Worm (Caenorhabditis elegans): ENCODE results near the gene ndnf-1.

ndnf-1 gene

DNA sequence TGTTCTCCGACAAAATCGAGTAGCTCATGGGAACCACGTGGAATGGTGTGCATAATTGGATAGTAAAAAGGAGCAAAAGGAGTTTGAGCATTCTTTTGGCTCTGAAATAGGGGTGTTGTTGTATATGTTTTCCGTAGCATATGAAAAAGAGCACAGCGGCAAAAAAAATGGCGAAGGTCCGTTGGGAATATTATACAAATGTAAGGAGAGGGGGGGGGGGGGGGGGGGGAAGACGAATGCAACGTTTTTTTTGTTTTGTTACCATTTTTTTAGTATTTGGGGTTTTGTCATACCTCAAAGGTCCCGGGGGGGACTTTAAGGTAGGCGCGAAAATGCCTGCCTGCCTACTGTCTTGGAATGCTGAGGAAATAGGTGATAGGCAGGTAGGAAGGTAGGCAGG is at the start of gene ndnf-1:
TSS of gene ndnf-1 (minus strand) at position 101 of the 400 bp plus-strand sequence.
- no peak for TF ChIP-seq ztf-29 (GFP tag; IDR thresholded peaks at IDR 0.05)
- no peak for TF ChIP-seq klf-2 (GFP tag; conservative IDR thresholded peaks at IDR 0.05)
- TF ChIP-seq med-1 (GFP tag; optimal IDR thresholded peaks at IDR 0.05; ENCODE audit: insufficient read depth): no peak
- TF ChIP-seq flt-1 (GFP tag; IDR thresholded peaks at IDR 0.05): no peak
- no peak for TF ChIP-seq cog-1 (tag; optimal IDR thresholded peaks at IDR 0.05)
- TF ChIP-seq tab-1 (GFP tag; IDR thresholded peaks at IDR 0.05): no peak
- no peak for TF ChIP-seq ref-1 (GFP tag; conservative IDR thresholded peaks at IDR 0.05)
- no peak for TF ChIP-seq ztf-23 (GFP tag; IDR thresholded peaks at IDR 0.05)
- TF ChIP-seq T22C8.4 (GFP tag; IDR thresholded peaks at IDR 0.05): no peak

DNA sequence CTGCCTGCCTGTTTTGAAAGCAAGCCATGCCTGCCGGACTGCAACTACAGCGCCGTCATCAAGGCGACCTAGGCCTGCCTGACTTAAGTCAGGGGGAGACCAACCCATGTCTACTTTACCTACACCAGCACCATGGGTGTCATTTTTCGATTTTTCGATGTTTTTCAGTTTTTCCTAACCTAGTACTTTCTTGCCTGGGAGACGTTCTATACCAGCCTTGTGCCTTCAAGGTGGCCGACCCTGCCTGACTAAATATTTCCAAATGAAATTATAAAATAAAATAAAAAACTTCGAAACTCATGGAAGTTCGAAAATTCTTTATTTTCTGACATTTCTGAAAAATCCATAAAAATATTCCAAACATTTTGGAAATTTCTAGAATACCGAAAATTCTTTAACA is 48.1 kb upstream of the ndnf-1 start:
- TF ChIP-seq med-1 (GFP tag; optimal IDR thresholded peaks at IDR 0.05; ENCODE audit: insufficient read depth): no peak
- no peak for TF ChIP-seq T22C8.4 (GFP tag; IDR thresholded peaks at IDR 0.05)
- TF ChIP-seq tab-1 (GFP tag; IDR thresholded peaks at IDR 0.05): no peak
- no peak for TF ChIP-seq klf-2 (GFP tag; conservative IDR thresholded peaks at IDR 0.05)
- no peak for TF ChIP-seq ztf-29 (GFP tag; IDR thresholded peaks at IDR 0.05)
- no peak for TF ChIP-seq ref-1 (GFP tag; conservative IDR thresholded peaks at IDR 0.05)
- TF ChIP-seq flt-1 (GFP tag; IDR thresholded peaks at IDR 0.05): no peak
- no peak for TF ChIP-seq cog-1 (tag; optimal IDR thresholded peaks at IDR 0.05)
- no peak for TF ChIP-seq ztf-23 (GFP tag; IDR thresholded peaks at IDR 0.05)

DNA sequence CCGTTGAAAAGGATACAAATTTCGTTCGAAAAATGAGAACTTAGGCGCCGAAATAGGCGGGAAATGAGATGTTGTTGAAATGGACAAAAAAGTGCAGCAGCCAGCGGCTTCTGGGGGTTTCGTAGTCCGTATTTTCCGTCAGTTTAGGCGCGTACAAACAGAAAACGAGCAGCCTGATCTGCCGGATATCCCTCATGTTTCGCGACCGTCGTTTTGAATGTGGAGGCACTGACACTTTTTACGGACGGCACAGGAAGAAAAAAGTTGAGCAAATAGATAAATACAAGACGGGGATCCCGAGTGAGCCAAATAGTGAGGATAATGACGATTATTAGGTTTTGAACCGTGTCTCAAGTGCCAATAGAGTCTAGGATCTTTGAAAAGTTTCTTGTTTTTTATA is 47.5 kb upstream of the ndnf-1 start, which contains the start of gene Y67D8C.22:
TSS of gene Y67D8C.22 (minus strand) at position 101 of the 400 bp plus-strand sequence.
- no peak for TF ChIP-seq flt-1 (GFP tag; IDR thresholded peaks at IDR 0.05)
- no peak for TF ChIP-seq tab-1 (GFP tag; IDR thresholded peaks at IDR 0.05)
- no peak for TF ChIP-seq ztf-23 (GFP tag; IDR thresholded peaks at IDR 0.05)
- no peak for TF ChIP-seq ztf-29 (GFP tag; IDR thresholded peaks at IDR 0.05)
- TF ChIP-seq T22C8.4 (GFP tag; IDR thresholded peaks at IDR 0.05): no peak
- TF ChIP-seq ref-1 (GFP tag; conservative IDR thresholded peaks at IDR 0.05): no peak

DNA sequence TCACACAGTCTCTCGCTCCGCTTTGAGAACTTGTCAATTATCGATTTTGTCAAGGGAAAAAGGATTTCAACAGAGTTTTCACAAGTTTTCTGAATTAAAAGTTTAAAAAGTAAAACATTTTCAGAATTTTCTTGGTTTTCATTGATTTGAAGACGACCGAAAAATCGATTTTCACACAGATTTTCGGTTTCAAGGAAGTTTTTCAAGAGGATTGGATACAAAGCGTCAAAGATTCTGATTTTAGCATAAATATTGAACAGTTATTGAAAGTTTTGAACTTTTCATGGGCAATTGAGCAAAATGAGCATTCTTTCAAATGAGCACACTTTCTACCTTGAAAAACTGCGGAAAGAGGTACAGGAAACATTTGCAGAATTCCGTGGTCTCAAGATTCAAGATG is 43.3 kb upstream of the ndnf-1 start, which contains the start of gene Y67D8C.2:
TSS of gene Y67D8C.2 (plus strand) at position 301 of the 400 bp plus-strand sequence.
- TF ChIP-seq T22C8.4 (GFP tag; IDR thresholded peaks at IDR 0.05): 0 out of 2 replicates have a peak, but pooled peaks have one; percentile 15
- TF ChIP-seq ztf-29 (GFP tag; IDR thresholded peaks at IDR 0.05): no peak

DNA sequence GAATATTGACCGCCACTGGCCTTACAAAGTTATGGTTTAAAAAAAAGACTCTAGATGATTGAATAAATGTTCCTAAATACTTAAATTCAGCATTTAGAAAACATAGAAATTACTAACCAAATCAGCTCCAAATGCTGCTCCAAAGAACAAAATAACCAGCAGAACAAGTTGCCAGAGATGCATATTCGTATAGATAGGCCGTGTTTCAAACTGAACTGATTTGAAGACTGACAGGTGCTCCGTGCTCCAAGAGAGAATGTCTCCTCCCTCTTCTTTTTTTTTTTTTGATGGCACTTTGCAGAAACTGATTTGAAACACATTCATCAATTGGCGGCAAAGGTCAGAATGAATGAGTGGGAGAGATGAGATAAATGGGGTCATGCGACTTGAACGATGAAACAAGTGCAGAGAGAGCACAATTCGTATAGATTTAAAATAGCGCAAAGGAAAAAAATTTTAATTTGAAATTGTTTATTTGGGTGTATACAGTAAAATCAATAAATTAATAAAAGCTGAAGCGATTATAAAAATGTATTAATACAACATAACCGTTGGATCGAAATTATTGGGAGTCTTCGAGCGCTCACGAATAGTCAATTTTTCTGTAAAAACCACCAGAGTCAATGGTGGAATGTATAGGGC is 41.0 kb upstream of the ndnf-1 start, which contains the start of gene cpg-9:
TSS of gene cpg-9 (minus strand) at position 592 of the 642 bp plus-strand sequence.
- TF ChIP-seq ztf-29 (GFP tag; IDR thresholded peaks at IDR 0.05): no peak
- no peak for TF ChIP-seq klf-2 (GFP tag; conservative IDR thresholded peaks at IDR 0.05)
- TF ChIP-seq flt-1 (GFP tag; IDR thresholded peaks at IDR 0.05): no peak
- TF ChIP-seq tab-1 (GFP tag; IDR thresholded peaks at IDR 0.05): no peak
- no peak for TF ChIP-seq cog-1 (tag; optimal IDR thresholded peaks at IDR 0.05)
- no peak for TF ChIP-seq T22C8.4 (GFP tag; IDR thresholded peaks at IDR 0.05)
- TF ChIP-seq ref-1 (GFP tag; conservative IDR thresholded peaks at IDR 0.05): no peak
- TF ChIP-seq ztf-23 (GFP tag; IDR thresholded peaks at IDR 0.05): no peak
- no peak for TF ChIP-seq med-1 (GFP tag; optimal IDR thresholded peaks at IDR 0.05; ENCODE audit: insufficient read depth)

DNA sequence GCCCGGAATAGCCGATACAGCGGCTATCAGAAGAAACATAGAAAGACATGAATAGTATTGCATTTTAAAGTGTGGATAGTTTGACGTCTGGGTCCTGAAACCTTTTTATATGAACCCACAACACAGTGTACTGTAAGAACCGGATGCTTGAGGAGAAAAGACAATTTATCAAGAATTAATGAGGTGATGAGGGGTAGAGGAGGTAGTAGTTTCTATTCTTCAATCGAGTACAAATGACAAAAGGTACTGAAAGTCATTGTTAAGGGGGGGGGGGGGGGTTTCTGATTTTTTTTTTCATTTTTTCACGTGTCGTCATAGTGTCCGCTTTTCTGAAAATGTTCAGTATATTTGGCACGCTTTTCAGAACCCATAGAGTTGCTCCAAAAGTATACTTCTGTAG is 38.1 kb upstream of the ndnf-1 start, which contains the start of gene Y67D8C.7:
TSS of gene Y67D8C.7 (minus strand) at position 101 of the 400 bp plus-strand sequence.
- TF ChIP-seq ref-1 (GFP tag; conservative IDR thresholded peaks at IDR 0.05): no peak
- TF ChIP-seq ztf-23 (GFP tag; IDR thresholded peaks at IDR 0.05): no peak
- TF ChIP-seq flt-1 (GFP tag; IDR thresholded peaks at IDR 0.05): no peak
- TF ChIP-seq med-1 (GFP tag; optimal IDR thresholded peaks at IDR 0.05; ENCODE audit: insufficient read depth): no peak
- TF ChIP-seq klf-2 (GFP tag; conservative IDR thresholded peaks at IDR 0.05): no peak
- TF ChIP-seq ztf-29 (GFP tag; IDR thresholded peaks at IDR 0.05): no peak
- TF ChIP-seq tab-1 (GFP tag; IDR thresholded peaks at IDR 0.05): no peak
- no peak for TF ChIP-seq cog-1 (tag; optimal IDR thresholded peaks at IDR 0.05)
- TF ChIP-seq T22C8.4 (GFP tag; IDR thresholded peaks at IDR 0.05): no peak

DNA sequence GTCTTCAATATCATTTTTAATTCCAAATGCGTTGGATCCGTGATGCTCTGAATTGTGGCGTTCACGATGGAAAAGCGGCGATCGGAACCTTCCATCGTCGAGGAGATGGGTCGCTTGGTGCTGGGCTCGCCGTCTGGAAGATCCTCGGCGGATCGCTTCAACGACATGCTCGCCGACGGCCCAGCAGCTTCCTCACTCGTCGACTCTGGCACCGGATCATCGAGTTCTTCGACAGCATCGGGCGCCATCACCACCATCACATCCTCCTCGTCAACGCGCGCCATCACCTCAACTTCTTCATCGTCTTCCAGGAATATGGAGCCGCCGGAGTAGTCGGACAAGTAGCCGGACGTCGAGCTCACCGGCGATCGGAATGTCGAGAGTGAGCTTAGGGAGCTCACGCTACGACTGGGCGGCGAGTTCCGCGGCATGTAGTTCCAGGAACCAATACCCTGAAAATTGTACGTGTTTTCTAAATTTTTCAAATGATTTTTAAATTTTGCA is 34.2 kb upstream of the ndnf-1 start, which contains the start of gene Y67D8C.6:
TSS of gene Y67D8C.6 (minus strand) at position 454 of the 504 bp plus-strand sequence.
- TF ChIP-seq cog-1 (tag; optimal IDR thresholded peaks at IDR 0.05) (no peak), flt-1 (GFP tag; IDR thresholded peaks at IDR 0.05) (no peak), klf-2 (GFP tag; conservative IDR thresholded peaks at IDR 0.05) (no peak), ztf-23 (GFP tag; IDR thresholded peaks at IDR 0.05) (no peak), T22C8.4 (GFP tag; IDR thresholded peaks at IDR 0.05) (no peak), tab-1 (GFP tag; IDR thresholded peaks at IDR 0.05) (no peak), ztf-29 (GFP tag; IDR thresholded peaks at IDR 0.05) (no peak), ref-1 (GFP tag; conservative IDR thresholded peaks at IDR 0.05) (no peak), med-1 (GFP tag; optimal IDR thresholded peaks at IDR 0.05; ENCODE audit: insufficient read depth) (no peak)

DNA sequence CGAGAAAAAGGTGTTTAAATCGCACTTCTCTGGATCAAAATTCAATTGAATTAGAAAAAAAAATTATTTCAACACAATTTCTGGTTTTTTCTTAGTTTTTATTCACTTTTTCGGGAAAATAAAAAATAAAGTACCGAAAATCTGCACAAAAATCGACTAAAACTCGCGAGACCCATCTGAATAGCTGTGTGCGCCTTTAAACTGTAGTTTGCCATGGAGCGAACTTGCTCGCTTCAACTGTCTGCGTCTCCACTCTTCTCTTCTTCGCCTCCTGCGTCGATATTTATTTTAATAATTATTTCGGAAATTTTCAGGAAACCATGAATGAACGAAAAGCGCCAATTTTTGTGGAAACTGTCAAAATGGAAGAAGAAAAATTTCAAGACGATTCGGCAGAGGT is 27.1 kb upstream of the ndnf-1 start:
- no peak for TF ChIP-seq tab-1 (GFP tag; IDR thresholded peaks at IDR 0.05)
- TF ChIP-seq med-1 (GFP tag; optimal IDR thresholded peaks at IDR 0.05; ENCODE audit: insufficient read depth): no peak
- no peak for TF ChIP-seq ref-1 (GFP tag; conservative IDR thresholded peaks at IDR 0.05)
- TF ChIP-seq cog-1 (tag; optimal IDR thresholded peaks at IDR 0.05): no peak
- no peak for TF ChIP-seq ztf-29 (GFP tag; IDR thresholded peaks at IDR 0.05)
- TF ChIP-seq flt-1 (GFP tag; IDR thresholded peaks at IDR 0.05): no peak
- TF ChIP-seq klf-2 (GFP tag; conservative IDR thresholded peaks at IDR 0.05): no peak
- TF ChIP-seq T22C8.4 (GFP tag; IDR thresholded peaks at IDR 0.05): no peak
- no peak for TF ChIP-seq ztf-23 (GFP tag; IDR thresholded peaks at IDR 0.05)

DNA sequence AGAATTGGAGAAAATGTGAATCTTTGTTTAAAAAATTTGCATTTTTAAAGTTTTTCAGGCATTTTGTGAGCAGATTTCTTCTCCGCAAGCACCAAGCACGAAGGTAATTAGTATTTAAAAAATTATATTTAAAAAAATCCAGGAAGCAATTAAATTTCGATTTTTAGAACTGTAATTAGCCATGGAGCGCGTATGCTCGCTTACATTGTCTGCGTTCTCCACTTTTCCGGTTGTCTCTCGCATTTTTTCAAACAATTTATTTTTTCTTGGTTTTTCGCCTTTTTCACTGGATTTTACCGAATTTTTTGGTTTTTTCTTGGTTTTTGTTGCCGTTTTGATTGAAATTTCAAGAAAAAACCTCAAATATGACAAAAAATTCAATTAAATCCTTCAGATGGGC is 26.6 kb upstream of the ndnf-1 start:
- TF ChIP-seq flt-1 (GFP tag; IDR thresholded peaks at IDR 0.05) (no peak), ztf-29 (GFP tag; IDR thresholded peaks at IDR 0.05) (no peak), klf-2 (GFP tag; conservative IDR thresholded peaks at IDR 0.05) (no peak), tab-1 (GFP tag; IDR thresholded peaks at IDR 0.05) (no peak), T22C8.4 (GFP tag; IDR thresholded peaks at IDR 0.05) (no peak), med-1 (GFP tag; optimal IDR thresholded peaks at IDR 0.05; ENCODE audit: insufficient read depth) (no peak), ztf-23 (GFP tag; IDR thresholded peaks at IDR 0.05) (no peak), ref-1 (GFP tag; conservative IDR thresholded peaks at IDR 0.05) (no peak), cog-1 (tag; optimal IDR thresholded peaks at IDR 0.05) (no peak)

All from whole organism, midembryonic.